Fruit fly (Drosophila melanogaster): Measurements from ENCODE around the gene alphaKap4.

alphaKap4 gene

DNA sequence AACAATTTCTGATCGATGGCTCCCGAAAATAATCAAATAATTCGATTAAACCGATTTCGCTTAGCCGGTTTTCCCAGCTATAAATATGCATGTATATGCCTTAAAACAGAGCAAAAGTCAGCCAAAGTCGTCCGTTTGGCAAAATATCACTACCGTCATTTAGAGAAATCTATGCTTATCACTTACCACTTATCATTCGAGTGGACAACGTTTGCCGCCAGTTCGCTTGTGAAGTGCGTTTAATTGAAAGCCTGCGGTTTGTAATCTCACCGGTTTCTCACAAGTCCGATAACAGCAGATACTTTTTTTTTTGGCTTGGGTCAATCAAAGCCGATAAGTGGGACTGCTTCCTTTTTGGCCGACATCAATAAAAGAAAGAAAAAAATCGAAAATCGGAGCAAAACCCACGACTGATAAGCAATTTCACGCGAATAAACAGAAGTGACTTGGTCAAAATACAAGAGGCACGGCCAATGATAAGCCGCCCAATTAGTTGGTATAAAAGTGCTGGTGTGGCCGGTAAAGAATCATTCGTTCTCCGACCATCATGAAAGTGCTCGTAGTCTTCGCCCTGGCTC is 39.5 kb upstream of the alphaKap4 start, which contains the start of gene Jon65Aiii:
Jon65Aiii (plus strand) TSS at position 528 of the 578 bp plus-strand sequence.
- TF ChIP-seq sv (GFP tag; optimal IDR thresholded peaks at IDR 0.05) = no peak
- TF ChIP-seq dl (GFP tag; optimal IDR thresholded peaks at IDR 0.05; ENCODE audit: insufficient read depth in 1 of 2, partially characterized antibody in 2 of 2) = peak in 1 of 2 experiments; percentile 62
- peak; percentile 32 for TF ChIP-seq CrebA (GFP tag; optimal IDR thresholded peaks at IDR 0.05; ENCODE audit: borderline replicate concordance)
- no peak for TF ChIP-seq woc (GFP tag; optimal IDR thresholded peaks at IDR 0.05)
- no peak for TF ChIP-seq Dfd (GFP tag; optimal IDR thresholded peaks at IDR 0.05)
- TF ChIP-seq h (GFP tag; optimal IDR thresholded peaks at IDR 0.05) = peak; percentile 88
- TF ChIP-seq psq (GFP tag; optimal IDR thresholded peaks at IDR 0.05) = no peak

DNA sequence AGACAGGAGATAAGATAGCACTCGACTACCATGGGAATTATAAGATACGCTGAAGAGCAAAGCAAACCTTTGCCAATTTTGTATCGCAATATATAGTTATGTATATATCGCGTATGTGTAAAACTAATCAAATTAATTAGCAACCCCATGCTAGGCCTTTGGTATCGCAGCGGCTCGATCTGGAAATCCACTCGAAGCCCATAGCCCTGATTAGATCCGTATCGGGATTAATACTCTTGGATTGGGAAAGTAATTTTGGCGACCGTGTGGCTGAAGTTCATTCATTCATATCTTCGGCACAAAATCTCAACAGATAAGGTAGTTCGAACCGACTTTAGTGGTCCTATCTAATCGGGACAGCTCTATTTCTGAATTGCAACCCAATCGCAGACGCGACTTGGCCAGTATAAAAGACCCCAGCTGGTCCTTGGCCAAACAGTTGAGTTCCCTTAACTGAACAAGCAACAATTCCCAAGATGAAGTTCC is 27.9 kb upstream of the alphaKap4 start, which contains the start of gene Jon65Aiv:
Jon65Aiv (plus strand) TSS at position 436 of the 486 bp plus-strand sequence.
- TF ChIP-seq Hr83 (GFP tag; optimal IDR thresholded peaks at IDR 0.05; ENCODE audit: poor library complexity, severe bottlenecking) = no peak
- peak; percentile 43 for TF ChIP-seq h (GFP tag; optimal IDR thresholded peaks at IDR 0.05)

DNA sequence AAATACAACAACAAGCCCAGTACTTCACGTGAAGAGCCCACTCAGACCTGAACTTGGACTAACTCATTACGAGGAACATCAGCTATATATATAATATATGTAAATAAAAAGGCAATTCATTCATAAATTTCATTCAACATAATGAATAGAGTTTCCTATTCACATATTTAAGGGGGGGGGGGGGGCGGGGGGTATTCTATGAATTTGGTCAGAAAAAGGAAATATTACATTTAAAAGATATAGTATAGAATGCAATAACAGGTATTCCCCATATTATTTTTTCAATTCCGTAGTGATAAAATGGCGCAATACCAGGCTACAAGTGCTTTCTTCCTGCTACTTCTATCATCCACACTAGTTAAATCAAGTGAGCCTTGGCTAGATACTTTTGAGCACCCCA is 26.0 kb upstream of the alphaKap4 start, which contains the start of gene CG6462:
CG6462 (plus strand) TSS at position 301 of the 400 bp plus-strand sequence.
- no peak for TF ChIP-seq woc (GFP tag; optimal IDR thresholded peaks at IDR 0.05)
- TF ChIP-seq N (GFP tag; optimal IDR thresholded peaks at IDR 0.05) = no peak
- TF ChIP-seq foxo (GFP tag; optimal IDR thresholded peaks at IDR 0.05) = no peak
- TF ChIP-seq GATAd (GFP tag; optimal IDR thresholded peaks at IDR 0.05) = no peak
- no peak for TF ChIP-seq Vsx2 (GFP tag; optimal IDR thresholded peaks at IDR 0.05; ENCODE audit: partially characterized antibody)
- TF ChIP-seq sage (GFP tag; optimal IDR thresholded peaks at IDR 0.05) = no peak
- TF ChIP-seq lola (GFP tag; optimal IDR thresholded peaks at IDR 0.05) = no peak
- TF ChIP-seq sv (GFP tag; optimal IDR thresholded peaks at IDR 0.05) = no peak
- no peak for TF ChIP-seq Dif (GFP tag; optimal IDR thresholded peaks at IDR 0.05; ENCODE audit: partially characterized antibody)
- TF ChIP-seq ey (GFP tag; optimal IDR thresholded peaks at IDR 0.05) = no peak
- no peak for TF ChIP-seq CG9705 (GFP tag; optimal IDR thresholded peaks at IDR 0.05)
- TF ChIP-seq Hnf4 (GFP tag; optimal IDR thresholded peaks at IDR 0.05) = no peak

DNA sequence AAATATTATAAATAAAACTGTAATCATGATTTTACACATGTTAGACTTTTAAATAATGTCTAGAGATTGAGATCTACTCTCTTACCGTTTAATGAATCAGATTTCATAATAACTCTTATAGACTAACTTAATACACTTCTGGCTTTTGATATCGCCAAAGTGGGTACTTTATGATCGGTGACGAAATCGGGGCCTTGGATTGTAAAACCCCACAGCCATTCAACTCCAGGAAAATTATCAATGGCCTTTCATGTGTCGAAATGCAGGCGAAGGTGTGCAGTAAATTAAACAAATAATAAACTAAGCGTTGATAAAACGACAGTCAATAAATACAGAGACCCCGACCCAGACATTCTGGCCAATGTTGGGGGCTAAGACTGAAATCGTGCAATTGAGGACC is 25.3 kb upstream of the alphaKap4 start:
- TF ChIP-seq Rel (GFP tag; optimal IDR thresholded peaks at IDR 0.05) (no peak), Rel (tag; optimal IDR thresholded peaks at IDR 0.05) (peak; percentile 33), sage (GFP tag; optimal IDR thresholded peaks at IDR 0.05) (no peak), lola (GFP tag; optimal IDR thresholded peaks at IDR 0.05) (no peak)

DNA sequence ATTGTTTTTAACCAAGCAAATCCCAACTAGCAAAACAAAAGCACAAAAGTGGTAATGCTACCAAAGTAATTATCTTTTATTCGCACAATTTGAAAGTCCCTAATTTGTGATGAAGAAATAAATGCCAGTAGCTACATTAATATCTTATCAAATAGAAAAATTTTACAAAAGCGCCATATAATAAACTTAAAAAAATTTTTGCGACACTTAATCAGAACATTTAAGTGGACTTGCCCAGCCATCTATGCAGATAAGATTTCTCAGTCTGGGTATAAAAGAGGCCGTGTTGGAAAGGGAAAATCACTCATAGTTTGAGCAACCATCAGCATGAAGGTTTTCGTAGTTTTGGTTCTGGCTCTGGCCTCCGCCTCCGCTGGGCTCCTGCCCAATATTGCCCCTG is 24.1 kb upstream of the alphaKap4 start, which contains the start of gene yip7:
yip7 (plus strand) TSS at position 301 of the 400 bp plus-strand sequence.
- no peak for TF ChIP-seq dl (GFP tag; optimal IDR thresholded peaks at IDR 0.05; ENCODE audit: insufficient read depth in 1 of 2, partially characterized antibody in 2 of 2)
- TF ChIP-seq rgr (GFP tag; optimal IDR thresholded peaks at IDR 0.05) = no peak
- TF ChIP-seq dmrt93B (GFP tag; optimal IDR thresholded peaks at IDR 0.05) = no peak
- TF ChIP-seq sage (GFP tag; optimal IDR thresholded peaks at IDR 0.05) = no peak
- no peak for TF ChIP-seq dsf (GFP tag; optimal IDR thresholded peaks at IDR 0.05; ENCODE audit: borderline replicate concordance)
- TF ChIP-seq jim (GFP tag; optimal IDR thresholded peaks at IDR 0.05) = no peak
- no peak for TF ChIP-seq Hr83 (GFP tag; optimal IDR thresholded peaks at IDR 0.05; ENCODE audit: poor library complexity, severe bottlenecking)
- TF ChIP-seq GATAd (GFP tag; optimal IDR thresholded peaks at IDR 0.05) = no peak
- no peak for TF ChIP-seq woc (GFP tag; optimal IDR thresholded peaks at IDR 0.05)
- no peak for TF ChIP-seq brk (GFP tag; optimal IDR thresholded peaks at IDR 0.05)
- TF ChIP-seq Mio (GFP tag; optimal IDR thresholded peaks at IDR 0.05) = no peak
- TF ChIP-seq CrebA (GFP tag; optimal IDR thresholded peaks at IDR 0.05; ENCODE audit: borderline replicate concordance) = no peak
- no peak for TF ChIP-seq Vsx2 (GFP tag; optimal IDR thresholded peaks at IDR 0.05; ENCODE audit: partially characterized antibody)
- no peak for TF ChIP-seq h (GFP tag; optimal IDR thresholded peaks at IDR 0.05)
- no peak for TF ChIP-seq psq (GFP tag; optimal IDR thresholded peaks at IDR 0.05)
- TF ChIP-seq Jra (GFP tag; optimal IDR thresholded peaks at IDR 0.05) = no peak
- no peak for TF ChIP-seq fru (GFP tag; optimal IDR thresholded peaks at IDR 0.05)
- no peak for TF ChIP-seq foxo (GFP tag; optimal IDR thresholded peaks at IDR 0.05)
- no peak for TF ChIP-seq N (GFP tag; optimal IDR thresholded peaks at IDR 0.05)

All from whole organism, wandering third instar larva.